Worm (Caenorhabditis elegans) whole organism, L3 larva: ENCODE measurements around the gene F54D5.9.
A peak's percentile ranks its signal among the peaks of the same experiment; 100 is the strongest.

Experiments used
- R02D3.7 ChIP-seq: fragments of 150-350 bp; optimal IDR thresholded peaks from 2 replicates; lab custom pipeline; 2014; ENCODE audit warnings: missing biosample characterization, missing genetic modification characterization
- aly-2 ChIP-seq: fragments of 150-350 bp; optimal IDR thresholded peaks from 2 replicates; lab custom pipeline; 2014; ENCODE audit warnings: missing biosample characterization, missing genetic modification characterization
- ama-1 ChIP-seq: fragments of 150-350 bp; optimal IDR thresholded peaks from 2 replicates; lab custom pipeline; 2018
- ceh-28 ChIP-seq: fragments of 150-350 bp; optimal IDR thresholded peaks from 2 replicates; lab custom pipeline; 2014; ENCODE audit warnings: missing biosample characterization, missing genetic modification reagents, missing genetic modification characterization
- ceh-82 ChIP-seq: fragments of 150-350 bp; optimal IDR thresholded peaks from 2 replicates; lab custom pipeline; 2014; ENCODE audit warnings: missing biosample characterization, missing genetic modification characterization
- ceh-9 ChIP-seq: sonication (generic microtip); optimal IDR thresholded peaks from 2 replicates; lab custom pipeline; 2018; ENCODE audit warnings: missing biosample characterization, missing genetic modification characterization
- daf-12 ChIP-seq: fragments of 150-350 bp; optimal IDR thresholded peaks from 2 replicates; lab custom pipeline; 2014; ENCODE audit warnings: missing biosample characterization, missing genetic modification reagents, missing genetic modification characterization
- egl-27 ChIP-seq: sonication (generic microtip); optimal IDR thresholded peaks from 4 replicates; lab custom pipeline; 2017; ENCODE audit warnings: missing biosample characterization, missing genetic modification reagents, missing genetic modification characterization
- egl-5 ChIP-seq: fragments of 150-350 bp; optimal IDR thresholded peaks from 2 replicates; lab custom pipeline; 2017; ENCODE audit warnings: missing biosample characterization, missing genetic modification reagents, missing genetic modification characterization, inconsistent platforms
- elt-1 ChIP-seq: fragments of 150-350 bp; optimal IDR thresholded peaks from 2 replicates; lab custom pipeline; 2014; ENCODE audit warnings: missing biosample characterization, missing genetic modification characterization
- elt-2 ChIP-seq: sonication (generic microtip); optimal IDR thresholded peaks from 2 replicates; lab custom pipeline; 2016; ENCODE audit warnings: missing genetic modification reagents, mild to moderate bottlenecking, missing genetic modification characterization, missing compliant biosample characterization
- elt-3 ChIP-seq, 3 experiments: fragments of 150-350 bp in 1 of 3; sonication (generic microtip) in 2 of 3; optimal IDR thresholded peaks; 2 replicates in 2 of 3; 4 replicates in 1 of 3; lab custom pipeline; 2014 to 2017; ENCODE audit warnings: missing biosample characterization in 3 of 3, missing genetic modification characterization in 3 of 3
- eor-1 ChIP-seq, 2 experiments: fragments of 150-350 bp; optimal IDR thresholded peaks; 2 replicates each; lab custom pipeline; 2014 to 2018; ENCODE audit warnings: missing biosample characterization in 2 of 2, missing genetic modification characterization in 2 of 2
- fkh-10 ChIP-seq: sonication (generic microtip); optimal IDR thresholded peaks from 2 replicates; lab custom pipeline; 2017; ENCODE audit warnings: missing biosample characterization, missing genetic modification reagents, missing genetic modification characterization
- fkh-2 ChIP-seq: fragments of 150-350 bp; optimal IDR thresholded peaks from 2 replicates; lab custom pipeline; 2014; ENCODE audit warnings: missing biosample characterization, missing genetic modification reagents, missing genetic modification characterization
- fos-1 ChIP-seq: fragments of 150-350 bp; optimal IDR thresholded peaks from 2 replicates; lab custom pipeline; 2014; ENCODE audit warnings: missing biosample characterization, missing genetic modification characterization
- hmg-11 ChIP-seq: sonication (generic microtip); optimal IDR thresholded peaks from 2 replicates; lab custom pipeline; 2016; ENCODE audit warnings: missing genetic modification characterization, missing compliant biosample characterization
- lin-15B ChIP-seq: fragments of 150-350 bp; optimal IDR thresholded peaks from 2 replicates; lab custom pipeline; 2014; ENCODE audit warnings: missing biosample characterization, missing genetic modification characterization
- lin-39 ChIP-seq: fragments of 150-350 bp; optimal IDR thresholded peaks from 2 replicates; lab custom pipeline; 2018; ENCODE audit warnings: missing biosample characterization, missing genetic modification reagents, missing genetic modification characterization
- lsy-12 ChIP-seq: sonication (generic microtip); optimal IDR thresholded peaks from 2 replicates; lab custom pipeline; 2016; ENCODE audit warnings: mild to moderate bottlenecking, missing genetic modification characterization, missing compliant biosample characterization
- mdl-1 ChIP-seq: fragments of 150-350 bp; optimal IDR thresholded peaks from 2 replicates; lab custom pipeline; 2014; ENCODE audit warnings: missing biosample characterization, missing genetic modification characterization
- mml-1 ChIP-seq: fragments of 150-350 bp; sonication (generic microtip); optimal IDR thresholded peaks from 3 replicates; lab custom pipeline; 2014; ENCODE audit warnings: missing biosample characterization, missing genetic modification characterization
- nfya-1 ChIP-seq: sonication (generic microtip); optimal IDR thresholded peaks from 2 replicates; lab custom pipeline; 2017; ENCODE audit warnings: missing genetic modification characterization, mild to moderate bottlenecking, missing compliant biosample characterization, antibody characterized with exemption, moderate library complexity; ENCODE audit not compliant: insufficient read depth
- nhr-11 ChIP-seq: fragments of 150-350 bp; optimal IDR thresholded peaks from 2 replicates; lab custom pipeline; 2014; ENCODE audit warnings: missing biosample characterization, missing genetic modification characterization
- nhr-12 ChIP-seq: fragments of 150-350 bp; optimal IDR thresholded peaks from 2 replicates; lab custom pipeline; 2014; ENCODE audit warnings: missing biosample characterization, missing genetic modification characterization
- nhr-23 ChIP-seq: fragments of 150-350 bp; optimal IDR thresholded peaks from 2 replicates; lab custom pipeline; 2014; ENCODE audit warnings: missing biosample characterization, missing genetic modification reagents, missing genetic modification characterization
- nhr-237 ChIP-seq: fragments of 150-350 bp; optimal IDR thresholded peaks from 2 replicates; lab custom pipeline; 2014; ENCODE audit warnings: missing biosample characterization, missing genetic modification characterization
- nhr-25 ChIP-seq: sonication (generic microtip); optimal IDR thresholded peaks from 2 replicates; lab custom pipeline; 2017; ENCODE audit warnings: missing biosample characterization, missing genetic modification characterization
- nhr-28 ChIP-seq: fragments of 150-350 bp; optimal IDR thresholded peaks from 2 replicates; lab custom pipeline; 2014; ENCODE audit warnings: missing biosample characterization, missing genetic modification characterization
- nhr-43 ChIP-seq: sonication (generic microtip); optimal IDR thresholded peaks from 2 replicates; lab custom pipeline; 2016; ENCODE audit warnings: mild to moderate bottlenecking, missing genetic modification characterization, missing compliant biosample characterization; ENCODE audit not compliant: poor library complexity, severe bottlenecking
- nhr-67 ChIP-seq: fragments of 150-350 bp; optimal IDR thresholded peaks from 2 replicates; lab custom pipeline; 2014; ENCODE audit warnings: missing biosample characterization, missing genetic modification characterization
- nhr-76 ChIP-seq: fragments of 150-350 bp; sonication (generic microtip); optimal IDR thresholded peaks from 5 replicates; lab custom pipeline; 2014; ENCODE audit warnings: missing biosample characterization, missing genetic modification characterization
- nhr-77 ChIP-seq: fragments of 150-350 bp; optimal IDR thresholded peaks from 2 replicates; lab custom pipeline; 2014; ENCODE audit warnings: missing biosample characterization, missing genetic modification characterization
- pha-4 ChIP-seq: fragments of 150-350 bp; optimal IDR thresholded peaks from 2 replicates; lab custom pipeline; 2014; ENCODE audit warnings: missing biosample characterization, missing genetic modification reagents, missing genetic modification characterization
- pqm-1 ChIP-seq: fragments of 150-350 bp; optimal IDR thresholded peaks from 2 replicates; lab custom pipeline; 2017; ENCODE audit warnings: missing biosample characterization, missing genetic modification characterization, inconsistent platforms
- sea-2 ChIP-seq: fragments of 150-350 bp; sonication (generic microtip); optimal IDR thresholded peaks from 4 replicates; lab custom pipeline; 2014; ENCODE audit warnings: missing biosample characterization, missing genetic modification reagents, missing genetic modification characterization
- snpc-4 ChIP-seq: fragments of 150-350 bp; optimal IDR thresholded peaks from 2 replicates; lab custom pipeline; 2014; ENCODE audit warnings: missing biosample characterization, missing genetic modification characterization
- tbx-2 ChIP-seq: sonication (generic microtip); optimal IDR thresholded peaks from 2 replicates; lab custom pipeline; 2016; ENCODE audit warnings: mild to moderate bottlenecking, missing genetic modification characterization, missing compliant biosample characterization
- unc-39 ChIP-seq: sonication (generic microtip); optimal IDR thresholded peaks from 4 replicates; lab custom pipeline; 2017; ENCODE audit warnings: missing biosample characterization, missing genetic modification characterization
- unc-62 ChIP-seq: fragments of 150-350 bp; sonication (generic microtip); optimal IDR thresholded peaks from 4 replicates; lab custom pipeline; 2014; ENCODE audit warnings: missing biosample characterization, missing genetic modification reagents, missing genetic modification characterization
- zag-1 ChIP-seq: fragments of 150-350 bp; optimal IDR thresholded peaks from 2 replicates; lab custom pipeline; 2014; ENCODE audit warnings: missing biosample characterization, missing genetic modification characterization
- ztf-11 ChIP-seq: fragments of 150-350 bp; optimal IDR thresholded peaks from 2 replicates; lab custom pipeline; 2014; ENCODE audit warnings: missing biosample characterization, missing genetic modification characterization
- ztf-4 ChIP-seq: fragments of 150-350 bp; optimal IDR thresholded peaks from 2 replicates; lab custom pipeline; 2014; ENCODE audit warnings: missing biosample characterization, missing genetic modification characterization

Gene F54D5.9

DNA sequence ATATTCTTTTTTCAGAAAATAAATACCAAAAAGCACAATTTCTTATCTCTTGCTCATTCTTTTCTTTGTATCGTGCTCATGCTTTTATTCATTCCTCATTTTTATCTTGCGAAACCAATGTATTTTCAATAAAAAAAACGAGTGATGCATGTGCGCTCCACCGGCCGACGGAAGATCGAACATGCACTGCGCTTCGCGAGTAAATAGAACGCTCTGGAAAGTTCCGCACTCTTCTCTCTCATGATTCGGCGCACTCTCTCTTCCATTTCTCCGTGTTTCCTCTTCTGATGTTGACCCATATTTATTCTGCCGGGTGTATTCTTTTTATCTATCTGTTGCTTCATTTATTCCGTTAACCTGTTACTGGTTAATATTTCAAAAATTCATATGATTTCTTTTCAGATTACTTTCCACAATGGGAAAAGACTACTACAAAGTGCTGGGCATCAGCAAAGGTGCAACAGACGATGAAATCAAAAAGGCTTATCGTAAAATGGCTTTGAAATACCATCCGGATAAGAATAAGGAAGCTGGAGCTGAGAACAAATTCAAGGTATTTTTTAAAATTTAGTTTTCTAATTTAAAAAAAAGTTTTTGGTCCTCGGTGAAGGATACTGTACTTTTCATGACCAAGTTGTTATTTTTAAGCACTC, 797 bp upstream of the F54D5.9 start, which contains the start of gene dnj-13 (continued):
- peak; percentile 91 for TF ChIP-seq nhr-25
- peak; percentile 73 for TF ChIP-seq snpc-4 (tag; lab: Kevin White, UChicago)
- TF ChIP-seq pha-4 (tag; lab: Kevin White, UChicago), result peak; percentile 96
- peak; percentile 94 for TF ChIP-seq nhr-43
- no peak for TF ChIP-seq egl-5 (tag; lab: Kevin White, UChicago)
- peak; percentile 47 for TF ChIP-seq elt-1 (tag; lab: Kevin White, UChicago)
- peak; percentile 84 for TF ChIP-seq tbx-2
- peak; percentile 71 for TF ChIP-seq lin-39
- no peak for TF ChIP-seq nhr-67
- TF ChIP-seq egl-27 (tag; lab: Kevin White, UChicago), result peak; percentile 91
- TF ChIP-seq nhr-237 (tag; lab: Kevin White, UChicago), result no peak
- no peak for TF ChIP-seq aly-2 (tag; lab: Kevin White, UChicago)
- TF ChIP-seq fkh-10 (GFP tag; lab: Kevin White, UChicago), result peak; percentile 85
- peak; percentile 87 for TF ChIP-seq ama-1 (lab: Kevin White, UChicago)
- peak; percentile 79 for TF ChIP-seq pqm-1
- peak; percentile 45 for TF ChIP-seq nhr-76

DNA sequence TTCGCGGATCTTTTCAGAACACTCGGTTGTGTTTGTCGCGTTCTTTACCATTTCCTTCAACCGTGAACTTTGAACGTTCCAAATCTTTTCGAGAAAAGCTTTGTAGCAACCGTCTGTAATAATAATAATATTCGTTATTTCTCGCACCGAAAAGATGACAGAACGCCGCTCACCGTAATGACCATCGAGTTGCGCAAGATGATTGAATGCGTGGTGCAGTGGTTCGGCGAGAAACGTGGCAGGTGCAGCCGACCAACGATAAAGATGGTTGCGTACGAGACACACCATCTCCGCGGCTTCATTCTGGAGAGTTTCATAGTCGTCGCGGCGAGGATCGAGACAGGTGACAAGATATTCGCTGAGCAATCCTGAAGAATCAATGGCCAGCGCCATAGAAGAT, 1.7 kb downstream of the F54D5.9 start:
- no peak for TF ChIP-seq nhr-11 (tag; lab: Kevin White, UChicago)
- no peak for TF ChIP-seq fkh-2
- TF ChIP-seq aly-2 (tag; lab: Kevin White, UChicago), result no peak

DNA sequence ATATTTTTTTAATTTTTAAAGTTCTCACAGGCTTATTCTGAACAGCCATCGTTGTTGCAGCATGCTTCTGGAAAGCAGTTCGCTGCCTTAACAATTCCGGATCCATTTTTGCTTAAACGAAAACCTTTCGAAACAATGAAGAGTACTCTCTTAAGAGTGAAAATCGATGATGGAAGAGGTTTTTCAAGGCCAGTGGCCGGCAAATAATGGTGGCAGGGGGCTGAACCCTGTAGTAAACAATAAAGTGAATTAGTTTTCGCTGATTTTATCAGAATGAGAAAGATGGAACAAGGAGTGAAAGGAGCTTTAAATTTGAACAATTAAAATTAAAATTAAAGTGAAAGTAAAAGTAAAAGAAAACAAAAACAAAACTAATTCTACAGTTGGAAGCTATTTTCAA, 2.2 kb downstream of the F54D5.9 start, which contains the start of gene gtf-2E2:
Gene gtf-2E2 (minus strand): TSS at position 111 of the 400 bp plus-strand sequence.
- TF ChIP-seq ztf-4 (tag; lab: Kevin White, UChicago) (no peak), nhr-25 (peak; percentile 10), elt-2 (no peak), ceh-9 (tag; lab: Kevin White, UChicago) (no peak), tbx-2 (no peak), egl-27 (tag; lab: Kevin White, UChicago) (no peak), pha-4 (tag; lab: Kevin White, UChicago) (peak; percentile 37), lsy-12 (tag; lab: Kevin White, UChicago) (no peak), pqm-1 (no peak), elt-1 (tag; lab: Kevin White, UChicago) (peak; percentile 17), nhr-23 (no peak), R02D3.7 (tag; lab: Kevin White, UChicago) (no peak), mdl-1 (tag; lab: Kevin White, UChicago) (no peak), unc-39 (tag; lab: Kevin White, UChicago) (no peak), eor-1 (tag; optimal IDR thresholded peaks at IDR 0.05; lab: Kevin White, UChicago) (no peak), aly-2 (tag; lab: Kevin White, UChicago) (no peak), egl-5 (tag; lab: Kevin White, UChicago) (no peak), elt-3 (tag; optimal IDR thresholded peaks at IDR 0.05; lab: Kevin White, UChicago) (no peak), nhr-28 (no peak), fos-1 (tag; lab: Kevin White, UChicago) (no peak), mml-1 (no peak), sea-2 (GFP tag; lab: Kevin White, UChicago) (no peak), ceh-82 (no peak), lin-15B (tag; lab: Kevin White, UChicago) (peak; percentile 31), daf-12 (tag; lab: Kevin White, UChicago) (no peak), nhr-76 (no peak), hmg-11 (tag; lab: Kevin White, UChicago) (peak; percentile 42), nhr-67 (no peak), lin-39 (peak; percentile 55), zag-1 (tag; lab: Kevin White, UChicago) (no peak), nhr-12 (tag; lab: Kevin White, UChicago) (no peak), nhr-77 (tag; lab: Kevin White, UChicago) (no peak), nfya-1 (tag; lab: Kevin White, UChicago) (peak; percentile 44), fkh-10 (GFP tag; lab: Kevin White, UChicago) (no peak), ceh-28 (tag; lab: Kevin White, UChicago) (peak; percentile 34), ztf-11 (tag; lab: Kevin White, UChicago) (no peak), unc-62 (no peak), snpc-4 (tag; lab: Kevin White, UChicago) (peak; percentile 56)
